Fruit fly (Drosophila melanogaster) whole organism, embryonic: ENCODE results near the gene ind.

ENCODE experiments used
- CG16815 ChIP-seq: fragments of 200-800 bp; sonication (Bioruptor generic); optimal IDR thresholded peaks from 3 replicates; lab custom pipeline; 2017; ENCODE audit warnings: missing biosample characterization, mild to moderate bottlenecking, missing genetic modification characterization
- CG5245 ChIP-seq: fragments of 200-800 bp; sonication (Bioruptor generic); optimal IDR thresholded peaks from 3 replicates; lab custom pipeline; 2016; ENCODE audit warnings: missing biosample characterization, missing genetic modification characterization
- Gug ChIP-seq: fragments of 200-800 bp; sonication (Bioruptor generic); IDR thresholded peaks from 4 replicates; pipeline ENCODE4 v1.3.6; 2022; ENCODE audit warnings: missing biosample characterization, missing genetic modification characterization
- HLH4C ChIP-seq: fragments of 200-800 bp; sonication (Bioruptor generic); IDR thresholded peaks from 3 replicates; pipeline ENCODE4 v1.3.6; 2022; ENCODE audit warnings: missing biosample characterization, missing genetic modification characterization; ENCODE audit not compliant: partially characterized antibody
- Nf-YB ChIP-seq: fragments of 200-800 bp; sonication (Bioruptor generic); optimal IDR thresholded peaks from 3 replicates; lab custom pipeline; 2019; ENCODE audit warnings: missing biosample characterization, mild to moderate bottlenecking, missing genetic modification characterization, moderate library complexity
- Xbp1 ChIP-seq: fragments of 200-800 bp; sonication (Bioruptor generic); optimal IDR thresholded peaks from 3 replicates; lab custom pipeline; 2016; ENCODE audit warnings: missing biosample characterization, mild to moderate bottlenecking, missing genetic modification characterization
- bsh ChIP-seq, 2 experiments: fragments of 200-800 bp; sonication (Bioruptor generic); optimal IDR thresholded peaks; 2 replicates each; lab custom pipeline; 2017 to 2018; ENCODE audit warnings: mild to moderate bottlenecking in 2 of 2, missing biosample characterization in 2 of 2, missing genetic modification characterization in 2 of 2, moderate library complexity in 1 of 2
- cg ChIP-seq: fragments of 200-800 bp; sonication (Bioruptor generic); optimal IDR thresholded peaks from 3 replicates; lab custom pipeline; 2019; ENCODE audit warnings: missing biosample characterization, mild to moderate bottlenecking, missing genetic modification characterization, moderate library complexity

dm6 chr3L:15035585-15035984 lies 8.1 kb downstream of the ind start:
- no peak for TF ChIP-seq CG16815 (GFP tag; lab: Kevin White, UChicago)
- no peak for TF ChIP-seq Xbp1 (GFP tag; lab: Kevin White, UChicago)
- TF ChIP-seq bsh (GFP tag; optimal IDR thresholded peaks at IDR 0.05; lab: Kevin White, UChicago): no peak
- TF ChIP-seq HLH4C (GFP tag; lab: Robert Waterston, UW): no peak
- no peak for TF ChIP-seq Nf-YB (GFP tag; lab: Kevin White, UChicago)
- TF ChIP-seq Gug (GFP tag; lab: Robert Waterston, UW): no peak
- TF ChIP-seq cg: no peak
- TF ChIP-seq CG5245 (GFP tag; lab: Kevin White, UChicago): no peak
